Fruit fly (Drosophila melanogaster): ENCODE measurements around the gene CG31457.

CG31457 gene

DNA sequence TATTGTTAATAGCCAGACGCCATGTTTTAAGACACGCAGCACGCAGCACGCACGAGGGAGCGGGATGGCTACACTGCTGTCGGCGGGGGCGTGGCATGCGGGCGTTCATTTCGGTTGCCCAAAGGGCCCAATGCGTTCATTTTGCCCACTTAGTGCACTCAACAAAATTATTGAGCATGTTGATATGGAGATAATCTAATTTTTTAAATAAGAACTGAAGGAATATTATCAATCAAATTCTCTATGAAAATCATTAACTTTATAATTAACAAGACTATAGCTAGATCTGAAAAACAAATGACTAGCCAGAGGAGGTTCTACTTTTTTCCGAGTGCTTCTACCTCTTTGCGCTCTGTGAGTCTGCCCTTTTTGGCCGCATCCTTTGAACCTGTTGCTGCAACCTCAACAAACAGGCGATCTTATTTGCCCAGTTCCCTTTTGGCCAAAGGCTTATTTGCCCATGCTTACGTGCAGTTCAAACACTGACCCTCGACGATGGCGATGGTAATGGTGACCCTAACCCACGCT lies 5.6 kb upstream of the CG31457 start:
- no peak for TF ChIP-seq CG17801 (GFP tag; optimal IDR thresholded peaks at IDR 0.05; ENCODE audit: partially characterized antibody)

DNA sequence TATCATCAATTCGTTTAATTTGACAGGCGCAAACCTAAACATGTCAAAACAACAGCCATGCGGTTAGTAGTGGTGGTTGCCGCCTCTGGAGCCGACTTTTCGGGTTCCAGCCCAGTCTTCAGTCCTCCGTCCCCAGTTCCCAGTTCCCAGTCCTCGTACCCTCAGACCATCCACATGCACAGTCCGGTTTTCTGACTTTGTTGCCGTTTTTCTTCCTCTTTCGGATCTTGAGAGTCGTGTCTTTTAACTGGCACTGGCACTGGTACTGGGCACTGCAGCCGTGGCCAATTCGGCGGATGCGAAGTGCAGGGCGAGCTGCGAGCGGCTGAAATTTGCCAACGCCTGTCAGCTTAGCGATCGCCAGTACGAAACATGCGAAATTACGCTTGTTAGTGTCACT lies 4.5 kb upstream of the CG31457 start:
- no peak for TF ChIP-seq CG17801 (GFP tag; optimal IDR thresholded peaks at IDR 0.05; ENCODE audit: partially characterized antibody)

dm6 chr3R:23131341-23131884 lies 3.6 kb upstream of the CG31457 start:
- no peak for TF ChIP-seq CG17801 (GFP tag; optimal IDR thresholded peaks at IDR 0.05; ENCODE audit: partially characterized antibody)

DNA sequence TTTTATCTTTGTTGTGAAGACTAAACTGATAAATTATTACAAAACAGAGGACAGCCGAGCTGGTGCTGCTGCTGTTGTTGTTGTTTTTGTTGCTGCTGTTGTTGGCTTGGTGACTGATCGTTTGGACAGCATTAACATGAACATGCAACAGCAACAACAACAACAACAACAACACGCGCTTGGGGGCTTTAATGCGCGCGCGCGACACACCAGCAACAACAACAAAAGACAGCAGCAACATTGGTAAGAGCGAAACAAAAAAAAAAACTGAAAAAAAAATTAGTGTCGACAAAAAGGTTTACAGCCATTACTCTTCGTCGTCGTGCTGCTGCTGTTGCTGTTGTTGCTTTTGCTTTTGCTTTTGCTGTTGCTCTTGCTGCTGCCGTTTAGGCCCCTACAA lies 3.1 kb upstream of the CG31457 start:
- TF ChIP-seq CG17801 (GFP tag; optimal IDR thresholded peaks at IDR 0.05; ENCODE audit: partially characterized antibody), result no peak

- TF ChIP-seq CG17801 (GFP tag; optimal IDR thresholded peaks at IDR 0.05; ENCODE audit: partially characterized antibody), result no peak
Observed at dm6 chr3R:23130181-23130580, 2.4 kb upstream of the CG31457 start.

DNA sequence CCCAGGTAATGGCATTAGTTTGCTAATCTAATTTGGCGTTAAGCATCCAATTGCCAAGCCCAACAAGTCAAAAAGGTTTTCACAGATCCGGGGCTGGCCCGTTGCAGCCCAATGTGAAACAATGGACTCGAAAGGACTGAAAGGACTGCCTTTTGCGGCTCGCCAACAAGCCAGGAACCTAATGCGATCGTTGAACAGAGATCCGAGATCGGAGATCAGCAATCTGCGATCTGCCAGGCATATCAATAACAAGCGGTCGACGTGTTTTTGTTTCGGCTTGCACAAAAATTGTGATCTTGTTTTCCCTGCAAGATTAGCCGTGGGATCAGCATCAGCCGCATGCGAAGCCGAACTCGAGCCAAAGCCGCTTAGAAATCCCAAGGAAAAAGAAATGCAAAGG lies 1.8 kb upstream of the CG31457 start:
- no peak for TF ChIP-seq CG17801 (GFP tag; optimal IDR thresholded peaks at IDR 0.05; ENCODE audit: partially characterized antibody)

DNA sequence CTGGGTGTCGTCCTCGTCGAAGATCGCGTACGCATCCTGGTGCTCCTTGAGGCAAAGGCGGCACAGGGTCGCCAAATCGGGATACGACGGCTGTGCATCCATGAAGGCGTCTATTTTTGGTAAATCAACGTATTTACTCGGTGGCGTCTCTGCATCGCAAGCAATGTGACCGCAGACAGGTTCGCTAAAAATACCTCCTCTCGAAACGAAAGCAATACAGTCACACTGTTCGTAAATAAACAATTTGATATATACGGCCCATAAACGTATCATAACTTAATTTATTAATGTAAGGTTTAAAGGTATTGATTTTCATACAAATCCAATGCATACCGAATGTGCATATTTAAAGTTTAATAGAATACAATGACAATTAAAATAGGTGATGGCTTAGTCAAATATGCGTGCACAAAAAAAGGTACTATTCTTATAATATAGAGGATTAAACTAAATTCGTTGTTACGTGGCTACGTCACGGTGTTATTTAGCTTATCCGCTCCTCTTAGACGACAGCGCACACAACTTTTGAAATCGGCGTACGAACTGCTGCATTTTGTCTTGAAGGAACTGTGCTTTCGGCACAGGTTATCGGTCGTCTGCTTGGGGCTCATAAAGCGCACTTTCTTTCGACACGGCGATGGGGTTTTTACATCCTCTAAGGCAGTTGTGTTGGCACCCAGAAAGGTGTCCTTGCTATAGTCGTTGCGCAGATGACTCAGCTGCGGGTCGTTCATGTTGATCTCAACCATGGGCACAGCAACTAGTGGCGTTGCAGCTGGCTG lies 1.3 kb downstream of the CG31457 start, which contains the start of gene CG31365:
TSS of gene CG31365 (minus strand) at position 182 of the 782 bp plus-strand sequence.
- no peak for TF ChIP-seq CG17801 (GFP tag; optimal IDR thresholded peaks at IDR 0.05; ENCODE audit: partially characterized antibody)

- TF ChIP-seq CG17801 (GFP tag; optimal IDR thresholded peaks at IDR 0.05; ENCODE audit: partially characterized antibody), result no peak
Observed at dm6 chr3R:23120933-23121332, 6.8 kb downstream of the CG31457 start.

- no peak for TF ChIP-seq CG17801 (GFP tag; optimal IDR thresholded peaks at IDR 0.05; ENCODE audit: partially characterized antibody)
Observed at dm6 chr3R:23119873-23120272, 7.9 kb downstream of the CG31457 start.

dm6 chr3R:23117683-23118470 lies 9.9 kb downstream of the CG31457 start, which contains the start of the genes Rassf and CenB1A:
Gene Rassf (minus strand): TSS chr3R:23117931.
Gene CenB1A (plus strand): TSS chr3R:23118400.
- TF ChIP-seq CG17801 (GFP tag; optimal IDR thresholded peaks at IDR 0.05; ENCODE audit: partially characterized antibody), result no peak

dm6 chr3R:23112680-23113362 lies 15.0 kb downstream of the CG31457 start, which contains the start of gene Cow:
Gene Cow (minus strand): TSS chr3R:23112730.
- TF ChIP-seq CG17801 (GFP tag; optimal IDR thresholded peaks at IDR 0.05; ENCODE audit: partially characterized antibody), result no peak

DNA sequence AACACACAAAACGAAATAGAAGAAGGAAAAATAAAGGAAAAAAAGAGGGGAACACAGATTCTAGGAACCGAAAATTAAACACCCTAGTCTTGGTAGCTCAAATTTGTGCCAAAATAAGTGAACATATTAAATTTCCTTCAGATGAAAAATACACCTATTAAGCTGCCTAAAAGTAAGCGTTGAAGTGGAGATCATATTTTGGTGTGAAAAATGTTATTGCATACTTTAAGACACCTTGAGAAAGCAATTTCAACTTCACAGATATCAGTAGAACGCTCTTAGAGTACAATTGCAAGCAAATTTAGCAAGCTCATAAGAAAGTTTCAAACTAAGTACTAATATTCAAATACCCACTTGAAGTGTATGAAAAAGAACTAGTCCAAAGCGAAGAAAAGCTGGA lies 17.1 kb downstream of the CG31457 start:
- TF ChIP-seq CG17801 (GFP tag; optimal IDR thresholded peaks at IDR 0.05; ENCODE audit: partially characterized antibody), result no peak

dm6 chr3R:23099233-23099632 lies 28.5 kb downstream of the CG31457 start, which contains the start of gene CG6738:
Gene CG6738 (plus strand): TSS chr3R:23099533.
- TF ChIP-seq CG17801 (GFP tag; optimal IDR thresholded peaks at IDR 0.05; ENCODE audit: partially characterized antibody), result no peak

- no peak for TF ChIP-seq CG17801 (GFP tag; optimal IDR thresholded peaks at IDR 0.05; ENCODE audit: partially characterized antibody)
Observed at dm6 chr3R:23097197-23097809, 30.5 kb downstream of the CG31457 start, which contains the start of gene CG6733. Gene CG6733 (plus strand): TSS chr3R:23097728.
